Fruit fly (Drosophila melanogaster) whole organism, embryonic: Measurements from ENCODE around the gene Doc2.

Source experiments
- Antp ChIP-seq: fragments of 200-800 bp; sonication (Bioruptor generic); optimal IDR thresholded peaks from 3 replicates; lab custom pipeline; 2016; ENCODE audit warnings: missing biosample characterization, missing genetic modification characterization
- Bdp1 ChIP-seq: fragments of 200-800 bp; sonication (Bioruptor generic); optimal IDR thresholded peaks from 3 replicates; lab custom pipeline; 2016; ENCODE audit warnings: missing biosample characterization, missing genetic modification characterization
- CG10431 ChIP-seq: fragments of 200-800 bp; sonication (Bioruptor generic); optimal IDR thresholded peaks from 3 replicates; lab custom pipeline; 2018; ENCODE audit warnings: missing biosample characterization, mild to moderate bottlenecking, missing genetic modification characterization
- CG10543 ChIP-seq: fragments of 200-800 bp; sonication (Bioruptor generic); optimal IDR thresholded peaks from 3 replicates; lab custom pipeline; 2017; ENCODE audit warnings: missing biosample characterization, mild to moderate bottlenecking, missing genetic modification characterization, moderate library complexity
- CG10959 ChIP-seq: fragments of 200-800 bp; sonication (Bioruptor generic); IDR thresholded peaks from 2 replicates; pipeline ENCODE4 v1.3.6; 2022; ENCODE audit warnings: missing biosample characterization, missing genetic modification characterization
- CG11695 ChIP-seq: fragments of 200-800 bp; sonication (Bioruptor generic); IDR thresholded peaks from 3 replicates; pipeline ENCODE4 v1.3.6; 2022; ENCODE audit warnings: missing biosample characterization, missing genetic modification characterization
- CG12769 ChIP-seq: fragments of 200-800 bp; sonication (Bioruptor generic); optimal IDR thresholded peaks from 2 replicates; lab custom pipeline; 2019; ENCODE audit warnings: missing biosample characterization, mild to moderate bottlenecking, missing genetic modification characterization, moderate library complexity
- CG13123 ChIP-seq: fragments of 200-800 bp; sonication (Bioruptor generic); optimal IDR thresholded peaks from 2 replicates; lab custom pipeline; 2016; ENCODE audit warnings: missing biosample characterization, missing genetic modification characterization
- CG15479 ChIP-seq: fragments of 200-800 bp; sonication (Bioruptor generic); optimal IDR thresholded peaks from 3 replicates; lab custom pipeline; 2019; ENCODE audit warnings: missing biosample characterization, mild to moderate bottlenecking, missing genetic modification characterization, moderate library complexity
- CG15514 ChIP-seq: fragments of 200-800 bp; sonication (Bioruptor generic); optimal IDR thresholded peaks from 3 replicates; lab custom pipeline; 2017; ENCODE audit warnings: missing biosample characterization, missing genetic modification characterization, mild to moderate bottlenecking, moderate library complexity, missing genetic modification reagents
- CG17328 ChIP-seq: fragments of 200-800 bp; sonication (Bioruptor generic); IDR thresholded peaks from 2 replicates; pipeline ENCODE4 v1.3.6; 2022; ENCODE audit warnings: missing biosample characterization, missing genetic modification characterization
- CG17359 ChIP-seq: fragments of 200-800 bp; sonication (Bioruptor generic); optimal IDR thresholded peaks from 3 replicates; lab custom pipeline; 2018; ENCODE audit warnings: missing biosample characterization, mild to moderate bottlenecking, missing genetic modification characterization, moderate library complexity
- CG17829 ChIP-seq: fragments of 200-800 bp; optimal IDR thresholded peaks from 2 replicates; lab custom pipeline; 2019; ENCODE audit warnings: missing biosample characterization, mild to moderate bottlenecking, missing genetic modification characterization, moderate library complexity
- CG18262 ChIP-seq: fragments of 200-800 bp; optimal IDR thresholded peaks from 3 replicates; lab custom pipeline; 2019; ENCODE audit warnings: missing biosample characterization, mild to moderate bottlenecking, missing genetic modification characterization, moderate library complexity
- CG2129 ChIP-seq: fragments of 200-800 bp; sonication (Bioruptor generic); IDR thresholded peaks from 2 replicates; pipeline ENCODE4 v1.3.6; 2022; ENCODE audit warnings: missing biosample characterization, missing genetic modification characterization; ENCODE audit not compliant: partially characterized antibody
- CG30020 ChIP-seq: fragments of 200-800 bp; optimal IDR thresholded peaks from 2 replicates; lab custom pipeline; 2019; ENCODE audit warnings: missing biosample characterization, mild to moderate bottlenecking, missing genetic modification characterization, moderate library complexity
- CG3995 ChIP-seq: fragments of 200-800 bp; sonication (Bioruptor generic); optimal IDR thresholded peaks from 3 replicates; lab custom pipeline; 2016; ENCODE audit warnings: missing biosample characterization, missing genetic modification characterization
- CG6683 ChIP-seq: fragments of 200-800 bp; sonication (Bioruptor generic); optimal IDR thresholded peaks from 2 replicates; lab custom pipeline; 2017; ENCODE audit warnings: missing biosample characterization, mild to moderate bottlenecking, missing genetic modification characterization, missing genetic modification reagents
- CG6765 ChIP-seq: fragments of 200-800 bp; sonication (Bioruptor generic); optimal IDR thresholded peaks from 3 replicates; lab custom pipeline; 2017; ENCODE audit warnings: missing biosample characterization, mild to moderate bottlenecking, missing genetic modification characterization
- CG9215 ChIP-seq: fragments of 200-800 bp; sonication (Bioruptor generic); IDR thresholded peaks from 2 replicates; pipeline ENCODE4 v1.3.6; 2022; ENCODE audit warnings: missing biosample characterization, missing genetic modification characterization
- CHES-1-like ChIP-seq: fragments of 200-800 bp; sonication (Bioruptor generic); optimal IDR thresholded peaks from 2 replicates; lab custom pipeline; 2016; ENCODE audit warnings: missing biosample characterization, missing genetic modification characterization
- Camta ChIP-seq: fragments of 200-800 bp; sonication (Bioruptor generic); optimal IDR thresholded peaks from 2 replicates; lab custom pipeline; 2016; ENCODE audit warnings: missing biosample characterization, missing genetic modification characterization
- Dll ChIP-seq: fragments of 200-800 bp; sonication (Bioruptor generic); IDR thresholded peaks from 4 replicates; pipeline ENCODE4 v1.3.6; 2022; ENCODE audit warnings: missing biosample characterization, missing genetic modification characterization; ENCODE audit not compliant: partially characterized antibody
- Eip74EF ChIP-seq, 2 experiments: fragments of 200-800 bp in 1 of 2; fragments of >200 bp in 1 of 2; sonication (Bioruptor generic) in 1 of 2; optimal IDR thresholded peaks; 2 replicates each; lab custom pipeline; 2017 to 2019; ENCODE audit warnings: missing biosample characterization in 2 of 2, missing genetic modification characterization in 2 of 2, mild to moderate bottlenecking in 1 of 2, moderate library complexity in 1 of 2
- HLH4C ChIP-seq: fragments of 200-800 bp; sonication (Bioruptor generic); IDR thresholded peaks from 3 replicates; pipeline ENCODE4 v1.3.6; 2022; ENCODE audit warnings: missing biosample characterization, missing genetic modification characterization; ENCODE audit not compliant: partially characterized antibody
- HmgZ ChIP-seq: fragments of 200-800 bp; sonication (Bioruptor generic); optimal IDR thresholded peaks from 2 replicates; lab custom pipeline; 2018; ENCODE audit warnings: missing biosample characterization, mild to moderate bottlenecking, missing genetic modification characterization
- Hr39 ChIP-seq: fragments of >200 bp; optimal IDR thresholded peaks from 2 replicates; lab custom pipeline; 2017
- NK7.1 ChIP-seq: fragments of 200-800 bp; sonication (Bioruptor generic); optimal IDR thresholded peaks from 3 replicates; lab custom pipeline; 2016; ENCODE audit warnings: missing biosample characterization, missing genetic modification characterization
- Neu2 ChIP-seq: fragments of 200-800 bp; sonication (Bioruptor generic); optimal IDR thresholded peaks from 3 replicates; lab custom pipeline; 2016; ENCODE audit warnings: missing biosample characterization, missing genetic modification characterization, borderline replicate concordance
- Rx ChIP-seq: fragments of 200-800 bp; sonication (Bioruptor generic); IDR thresholded peaks from 2 replicates; pipeline ENCODE4 v1.3.6; 2022; ENCODE audit warnings: missing biosample characterization, missing genetic modification characterization
- Spps ChIP-seq: fragments of 200-800 bp; sonication (Bioruptor generic); optimal IDR thresholded peaks from 2 replicates; lab custom pipeline; 2018; ENCODE audit warnings: missing biosample characterization, mild to moderate bottlenecking, missing genetic modification characterization
- Usf ChIP-seq: fragments of 200-800 bp; sonication (Bioruptor generic); optimal IDR thresholded peaks from 2 replicates; lab custom pipeline; 2017; ENCODE audit warnings: missing genotype, missing biosample characterization, missing genetic modification characterization
- ato ChIP-seq: fragments of 200-800 bp; sonication (Bioruptor generic); IDR thresholded peaks from 2 replicates; pipeline ENCODE4 v1.3.6; 2022; ENCODE audit warnings: missing biosample characterization, missing genetic modification characterization; ENCODE audit not compliant: partially characterized antibody
- corto ChIP-seq: fragments of 200-800 bp; sonication (Bioruptor generic); optimal IDR thresholded peaks from 2 replicates; lab custom pipeline; 2016; ENCODE audit warnings: missing biosample characterization, mild to moderate bottlenecking, missing genetic modification characterization, moderate library complexity
- dysf ChIP-seq: fragments of 200-800 bp; sonication (Bioruptor generic); IDR thresholded peaks from 3 replicates; pipeline ENCODE4 v1.3.6; 2022; ENCODE audit warnings: missing biosample characterization, missing genetic modification characterization
- en ChIP-seq: fragments of 200-800 bp; sonication (Bioruptor generic); optimal IDR thresholded peaks from 2 replicates; lab custom pipeline; 2016; ENCODE audit warnings: missing biosample characterization, missing genetic modification characterization
- fru ChIP-seq: fragments of >200 bp; optimal IDR thresholded peaks from 2 replicates; lab custom pipeline; 2017
- gro ChIP-seq: fragments of 200-800 bp; sonication (Bioruptor generic); optimal IDR thresholded peaks from 2 replicates; lab custom pipeline; 2016; ENCODE audit warnings: missing biosample characterization, missing genetic modification characterization
- hb ChIP-seq: fragments of 200-800 bp; sonication (Bioruptor generic); IDR thresholded peaks from 3 replicates; pipeline ENCODE4 v1.3.6; 2022; ENCODE audit warnings: missing biosample characterization, missing genetic modification characterization; ENCODE audit not compliant: partially characterized antibody
- ken ChIP-seq: fragments of 200-800 bp; sonication (Bioruptor generic); IDR thresholded peaks from 3 replicates; pipeline ENCODE4 v1.3.6; 2022; ENCODE audit warnings: missing biosample characterization, missing genetic modification characterization
- mirr ChIP-seq: fragments of 200-800 bp; sonication (Bioruptor generic); optimal IDR thresholded peaks from 3 replicates; lab custom pipeline; 2018; ENCODE audit warnings: missing biosample characterization, mild to moderate bottlenecking, missing genetic modification characterization
- otp ChIP-seq: fragments of 200-800 bp; sonication (Bioruptor generic); IDR thresholded peaks from 3 replicates; pipeline ENCODE4, ENCODE4 v1.3.6; 2022; ENCODE audit warnings: missing biosample characterization, missing genetic modification characterization
- rib ChIP-seq: fragments of 200-800 bp; sonication (Bioruptor generic); IDR thresholded peaks from 2 replicates; pipeline ENCODE4 v1.3.6; 2022; ENCODE audit warnings: missing biosample characterization, missing genetic modification characterization
- row ChIP-seq: fragments of 200-800 bp; sonication (Bioruptor generic); IDR thresholded peaks from 3 replicates; pipeline ENCODE4 v1.3.6; 2022; ENCODE audit warnings: missing biosample characterization, missing genetic modification characterization
- salm ChIP-seq: fragments of 200-800 bp; sonication (Bioruptor generic); optimal IDR thresholded peaks from 2 replicates; lab custom pipeline; 2018; ENCODE audit warnings: missing biosample characterization, mild to moderate bottlenecking, missing genetic modification characterization
- sd ChIP-seq: fragments of 200-800 bp; sonication (Bioruptor generic); optimal IDR thresholded peaks from 3 replicates; lab custom pipeline; 2018; ENCODE audit warnings: missing biosample characterization, mild to moderate bottlenecking, missing genetic modification characterization, moderate library complexity
- shn ChIP-seq: fragments of 200-800 bp; sonication (Bioruptor generic); optimal IDR thresholded peaks from 3 replicates; lab custom pipeline; 2016; ENCODE audit warnings: missing biosample characterization, missing genetic modification characterization
- sqz ChIP-seq: fragments of 200-800 bp; sonication (Bioruptor generic); optimal IDR thresholded peaks from 3 replicates; lab custom pipeline; 2018; ENCODE audit warnings: missing biosample characterization, mild to moderate bottlenecking, missing genetic modification characterization
- tin ChIP-seq: fragments of 200-800 bp; sonication (Bioruptor generic); optimal IDR thresholded peaks from 3 replicates; lab custom pipeline; 2016; ENCODE audit warnings: missing biosample characterization, missing genetic modification characterization
- trem ChIP-seq: fragments of 200-800 bp; optimal IDR thresholded peaks from 3 replicates; lab custom pipeline; 2019; ENCODE audit warnings: missing biosample characterization, mild to moderate bottlenecking, missing genetic modification characterization, moderate library complexity
- unpg ChIP-seq: fragments of 200-800 bp; sonication (Bioruptor generic); optimal IDR thresholded peaks from 3 replicates; lab custom pipeline; 2018; ENCODE audit warnings: missing biosample characterization, mild to moderate bottlenecking, missing genetic modification characterization, moderate library complexity
- zfh1 ChIP-seq: fragments of 200-800 bp; sonication (Bioruptor generic); IDR thresholded peaks from 3 replicates; pipeline ENCODE4 v1.3.6; 2022; ENCODE audit warnings: missing biosample characterization, missing genetic modification characterization

The Doc2 gene

dm6 chr3L:9032871-9033270, 13.8 kb upstream of the Doc2 start (continued):
- TF ChIP-seq CG12769 (tag; lab: Kevin White, UChicago) (no peak), CG17829 (tag; lab: Kevin White, UChicago) (no peak), Camta (GFP tag; lab: Kevin White, UChicago) (no peak), CG30020 (tag; lab: Kevin White, UChicago) (no peak), CG17328 (GFP tag; lab: Robert Waterston, UW) (no peak), Antp (GFP tag; lab: Kevin White, UChicago) (no peak), CG3995 (GFP tag; lab: Kevin White, UChicago) (no peak), trem (tag; lab: Kevin White, UChicago) (no peak), salm (tag; lab: Kevin White, UChicago) (no peak), CHES-1-like (GFP tag; lab: Kevin White, UChicago) (no peak), otp (no peak), CG15479 (no peak), HmgZ (tag; lab: Kevin White, UChicago) (no peak), CG13123 (GFP tag; lab: Kevin White, UChicago) (no peak), corto (GFP tag; lab: Kevin White, UChicago) (no peak), dysf (no peak), CG18262 (tag; lab: Kevin White, UChicago) (peak; percentile 28), Spps (tag; lab: Kevin White, UChicago) (no peak), rib (no peak), gro (GFP tag; lab: Kevin White, UChicago) (no peak), Bdp1 (no peak), CG11695 (GFP tag; lab: Robert Waterston, UW) (no peak), HLH4C (GFP tag; lab: Robert Waterston, UW) (no peak), Dll (GFP tag; lab: Robert Waterston, UW) (no peak), fru (lab: Kevin White, UChicago) (no peak), tin (no peak), Neu2 (GFP tag; lab: Kevin White, UChicago) (no peak), Hr39 (lab: Kevin White, UChicago) (no peak), row (GFP tag; lab: Robert Waterston, UW) (peak; percentile 56), CG9215 (GFP tag; lab: Robert Waterston, UW) (no peak), ken (GFP tag; lab: Robert Waterston, UW) (no peak), CG10543 (GFP tag; lab: Kevin White, UChicago) (no peak), Eip74EF (GFP tag; optimal IDR thresholded peaks at IDR 0.05; lab: Kevin White, UChicago) (no peak), CG15514 (GFP tag; lab: Kevin White, UChicago) (no peak), CG6765 (GFP tag; lab: Kevin White, UChicago) (no peak), sqz (GFP tag; lab: Kevin White, UChicago) (peak; percentile 9), ato (GFP tag; lab: Robert Waterston, UW) (no peak), hb (GFP tag; lab: Robert Waterston, UW) (no peak), CG6683 (GFP tag; lab: Kevin White, UChicago) (no peak), sd (tag; lab: Kevin White, UChicago) (no peak), CG10431 (GFP tag; lab: Kevin White, UChicago) (no peak), mirr (GFP tag; lab: Kevin White, UChicago) (no peak), NK7.1 (GFP tag; lab: Kevin White, UChicago) (no peak), shn (GFP tag; lab: Kevin White, UChicago) (no peak), CG17359 (tag; lab: Kevin White, UChicago) (peak; percentile 32), CG10959 (GFP tag; lab: Robert Waterston, UW) (0 out of 2 replicates have a peak, but pooled peaks have one; percentile 8), Rx (no peak), Usf (GFP tag; lab: Kevin White, UChicago) (no peak), en (GFP tag; lab: Kevin White, UChicago) (no peak), unpg (GFP tag; lab: Kevin White, UChicago) (no peak), zfh1 (GFP tag; lab: Robert Waterston, UW) (no peak), CG2129 (GFP tag; lab: Robert Waterston, UW) (no peak)
